Worm (Caenorhabditis elegans) whole organism, L4 larva: Measurements from ENCODE around the gene Y75B12B.13.

Experiments
- D1046.2 ChIP-seq: fragments of 200-800 bp; sonication (Bioruptor generic); IDR thresholded peaks from 2 replicates; pipeline ENCODE4 v1.3.6; 2022; ENCODE audit warnings: missing genetic modification characterization, missing compliant biosample characterization
- Y5F2A.4 ChIP-seq: fragments of 200-800 bp; sonication (Bioruptor generic); optimal IDR thresholded peaks from 2 replicates; lab custom pipeline; 2018; ENCODE audit warnings: mild to moderate bottlenecking, missing genetic modification characterization, missing compliant biosample characterization
- daf-12 ChIP-seq: fragments of 150-350 bp; optimal IDR thresholded peaks from 2 replicates; lab custom pipeline; 2014; ENCODE audit warnings: missing biosample characterization, missing genetic modification reagents, missing genetic modification characterization
- hlh-30 ChIP-seq: sonication (generic microtip); optimal IDR thresholded peaks from 2 replicates; lab custom pipeline; 2017; ENCODE audit warnings: antibody characterized with exemption, mild to moderate bottlenecking, missing genetic modification characterization, missing compliant biosample characterization; ENCODE audit not compliant: insufficient read depth
- lin-39 ChIP-seq: fragments of 150-350 bp; optimal IDR thresholded peaks from 2 replicates; lab custom pipeline; 2014; ENCODE audit warnings: missing biosample characterization, missing genetic modification reagents, missing genetic modification characterization
- lsy-2 ChIP-seq, 2 experiments: fragments of 150-350 bp in 1 of 2; sonication (generic microtip) in 1 of 2; optimal IDR thresholded peaks; 2 replicates each; lab custom pipeline; 2014 to 2017; ENCODE audit warnings: missing biosample characterization in 2 of 2, missing genetic modification characterization in 2 of 2
- mdl-1 ChIP-seq, 2 experiments: fragments of 150-350 bp in 1 of 2; sonication (generic microtip) in 1 of 2; optimal IDR thresholded peaks; 2 replicates each; lab custom pipeline; 2014 to 2017; ENCODE audit warnings: missing biosample characterization in 2 of 2, missing genetic modification characterization in 2 of 2
- snpc-4 ChIP-seq: fragments of 150-350 bp; optimal IDR thresholded peaks from 2 replicates; lab custom pipeline; 2014; ENCODE audit warnings: missing biosample characterization, missing genetic modification characterization
- unc-62 ChIP-seq, 3 experiments: fragments of 150-350 bp in 1 of 3; sonication (generic microtip); optimal IDR thresholded peaks in 2 of 3; peaks in 1 of 3; 1 replicate in 1 of 3; 2 replicates in 2 of 3; lab custom pipeline; 2014 to 2017; ENCODE audit warnings: missing biosample characterization in 3 of 3, missing genetic modification characterization in 3 of 3, missing genetic modification reagents in 3 of 3, missing genotype in 1 of 3
- zfp-2 ChIP-seq: sonication (generic microtip); optimal IDR thresholded peaks from 2 replicates; lab custom pipeline; 2016; ENCODE audit warnings: mild to moderate bottlenecking, missing genetic modification characterization, missing compliant biosample characterization

ce11 chrV:15153277-15153676, 40.5 kb downstream of the Y75B12B.13 start, which contains the start of gene srh-55:
- TF ChIP-seq unc-62 (GFP tag; optimal IDR thresholded peaks at IDR 0.05 in 1 of 2; lab: Kevin White, UChicago) (peak in 1 of 2 experiments; percentile 77), unc-62 (tag; optimal IDR thresholded peaks at IDR 0.05; lab: Kevin White, UChicago) (no peak), hlh-30 (tag; lab: Kevin White, UChicago) (no peak), snpc-4 (tag; lab: Kevin White, UChicago) (no peak), D1046.2 (no peak), daf-12 (no peak), Y5F2A.4 (GFP tag; lab: Kevin White, UChicago) (no peak), lsy-2 (tag; optimal IDR thresholded peaks at IDR 0.05; lab: Kevin White, UChicago) (no peak), mdl-1 (tag; optimal IDR thresholded peaks at IDR 0.05; lab: Kevin White, UChicago) (no peak), lin-39 (no peak), zfp-2 (tag; lab: Kevin White, UChicago) (no peak)
